Fruit fly (Drosophila melanogaster) whole organism: Measurements from ENCODE around the gene eRF3.

Experiments used
- CG8478 ChIP-seq: fragments of >200 bp; optimal IDR thresholded peaks from 2 replicates; lab custom pipeline; 2018; ENCODE audit warnings: inconsistent platforms
- Dll ChIP-seq: fragments of >200 bp; optimal IDR thresholded peaks from 2 replicates; lab custom pipeline; 2017
- psq ChIP-seq: fragments of >200 bp; optimal IDR thresholded peaks from 2 replicates; lab custom pipeline; 2017

- TF ChIP-seq psq (no peak), Dll (lab: Kevin White, UChicago) (no peak), CG8478 (lab: Kevin White, UChicago) (no peak)
Observed at dm6 chr2L:12421188-12421587, 13.1 kb upstream of the eRF3 start.
